In genomic region chr3L:14375863-14376262, dm6 we compare ENCODE assay signal across 2 fruit fly cellular contexts.
TF ChIP-seq lines count a peak whose summit lies in the region.

No protein-coding gene starts in this region.

- TF ChIP-seq CTCF in whole organism, embryonic (GFP tag; optimal IDR thresholded peaks at IDR 0.05; lab: Kevin White, UChicago) = no peak

TF ChIP-seq in whole organism, embryonic, 481 proteins besides CTCF, POLR2A, EP300 and RAD21:
- TF ChIP-seq CG16863 (GFP tag; optimal IDR thresholded peaks at IDR 0.05; lab: Kevin White, UChicago) (no peak), CG10431 (GFP tag; optimal IDR thresholded peaks at IDR 0.05; lab: Kevin White, UChicago) (no peak), CG16779 (GFP tag; IDR thresholded peaks at IDR 0.05; lab: Robert Waterston, UW) (no peak), CG1529 (GFP tag; optimal IDR thresholded peaks at IDR 0.05; lab: Kevin White, UChicago) (no peak), CG15601 (tag; optimal IDR thresholded peaks at IDR 0.05; lab: Kevin White, UChicago) (no peak), cato (GFP tag; optimal IDR thresholded peaks at IDR 0.05; lab: Kevin White, UChicago; ENCODE audit: borderline replicate concordance) (no peak), CG11247 (GFP tag; IDR thresholded peaks at IDR 0.05; lab: Robert Waterston, UW) (no peak), CG6689 (GFP tag; IDR thresholded peaks at IDR 0.05; lab: Robert Waterston, UW) (no peak), disco-r (GFP tag; optimal IDR thresholded peaks at IDR 0.05; lab: Kevin White, UChicago) (no peak), CG15479 (GFP tag; optimal IDR thresholded peaks at IDR 0.05; lab: Kevin White, UChicago) (no peak), CG17912 (GFP tag; optimal IDR thresholded peaks at IDR 0.05; lab: Kevin White, UChicago) (no peak), NFAT (GFP tag; IDR thresholded peaks at IDR 0.05; lab: Robert Waterston, UW) (no peak), CG2712 (tag; optimal IDR thresholded peaks at IDR 0.05; lab: Kevin White, UChicago) (no peak), sens (GFP tag; lab: Kevin White, UChicago) (peak; percentile 33), Ets65A (GFP tag; lab: Kevin White, UChicago) (peak; percentile 71), tin (GFP tag; optimal IDR thresholded peaks at IDR 0.05; lab: Kevin White, UChicago) (no peak)

TF ChIP-seq in whole organism, prepupa, 60 proteins besides CTCF, POLR2A, EP300 and RAD21:
- no peak for TF ChIP-seq CG7368 (GFP tag; optimal IDR thresholded peaks at IDR 0.05; lab: Kevin White, UChicago)
- TF ChIP-seq dsx (GFP tag; optimal IDR thresholded peaks at IDR 0.05; lab: Kevin White, UChicago; ENCODE audit: poor library complexity, severe bottlenecking) = peak; percentile 90
- TF ChIP-seq Sox14 (GFP tag; optimal IDR thresholded peaks at IDR 0.05; lab: Kevin White, UChicago) = no peak
